Worm (Caenorhabditis elegans): Measurements from ENCODE around the gene tost-1.

DNA sequence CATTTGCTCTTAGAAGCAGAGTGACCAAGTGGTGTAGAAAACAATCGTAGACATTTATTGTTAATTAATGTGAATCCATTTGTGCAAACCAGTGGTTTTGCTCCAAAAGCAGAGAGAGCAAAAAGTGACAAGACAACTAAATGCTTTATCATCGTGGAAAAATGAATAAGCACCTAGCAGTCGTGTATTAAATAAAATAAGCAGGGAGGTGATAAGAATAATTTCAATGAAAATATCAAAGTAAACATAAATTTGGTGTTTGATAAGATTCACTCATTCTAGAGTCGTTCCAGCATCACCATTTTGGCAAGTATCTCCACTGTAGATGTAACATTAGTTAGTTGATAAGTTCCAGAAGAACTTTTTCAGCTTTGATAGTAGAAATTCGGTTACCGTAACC is 9.2 kb upstream of the tost-1 start, which contains the start of gene clec-6:
- TF ChIP-seq W03F9.2 (tag; optimal IDR thresholded peaks at IDR 0.05), result no peak
- no peak for TF ChIP-seq dao-5 (tag; optimal IDR thresholded peaks at IDR 0.05)

Data from whole organism, L4/young adult.